Fruit fly (Drosophila melanogaster) whole organism, wandering third instar larva: ENCODE results near the gene Grip91.

Experiments
- Abd-B ChIP-seq: fragments of >200 bp; optimal IDR thresholded peaks from 2 replicates; lab custom pipeline; 2017; ENCODE audit warnings: missing biosample characterization, missing genetic modification characterization
- CG32264 ChIP-seq: fragments of 200-800 bp; sonication (Bioruptor generic); optimal IDR thresholded peaks from 2 replicates; lab custom pipeline; 2016; ENCODE audit warnings: missing biosample characterization, missing genetic modification characterization
- CG9705 ChIP-seq: fragments of 200-800 bp; sonication (Bioruptor generic); optimal IDR thresholded peaks from 2 replicates; lab custom pipeline; 2018; ENCODE audit warnings: missing biosample characterization, mild to moderate bottlenecking, missing genetic modification characterization
- CrebA ChIP-seq: fragments of 200-800 bp; sonication (Bioruptor generic); optimal IDR thresholded peaks from 2 replicates; lab custom pipeline; 2016; ENCODE audit warnings: missing biosample characterization, mild to moderate bottlenecking, missing genetic modification characterization, borderline replicate concordance
- Dfd ChIP-seq: fragments of >200 bp; optimal IDR thresholded peaks from 2 replicates; lab custom pipeline; 2017; ENCODE audit warnings: missing biosample characterization, missing genetic modification characterization
- Dif ChIP-seq: fragments of 200-275, 200-300 bp; sonication (Bioruptor generic); optimal IDR thresholded peaks from 2 replicates; lab custom pipeline; 2018; ENCODE audit warnings: missing biosample characterization, missing genetic modification characterization; ENCODE audit not compliant: partially characterized antibody
- GATAd ChIP-seq: sonication (Bioruptor generic); optimal IDR thresholded peaks from 2 replicates; lab custom pipeline; 2016; ENCODE audit warnings: missing biosample characterization, missing genetic modification characterization
- HLH106 ChIP-seq: fragments of 200-800 bp; optimal IDR thresholded peaks from 3 replicates; lab custom pipeline; 2019; ENCODE audit warnings: missing biosample characterization, mild to moderate bottlenecking, missing genetic modification characterization, moderate library complexity
- Hnf4 ChIP-seq: fragments of 200-800 bp; sonication (Bioruptor generic); optimal IDR thresholded peaks from 2 replicates; lab custom pipeline; 2016; ENCODE audit warnings: missing biosample characterization, mild to moderate bottlenecking, missing genetic modification characterization
- Hr78 ChIP-seq: fragments of >200 bp; optimal IDR thresholded peaks from 2 replicates; lab custom pipeline; 2017; ENCODE audit warnings: missing biosample characterization, missing genetic modification characterization
- Hr83 ChIP-seq: fragments of 200-300 bp; sonication (Bioruptor generic); optimal IDR thresholded peaks from 2 replicates; lab custom pipeline; 2016; ENCODE audit warnings: missing biosample characterization, mild to moderate bottlenecking, missing genetic modification characterization, moderate library complexity; ENCODE audit not compliant: poor library complexity, severe bottlenecking
- Jra ChIP-seq: sonication (Bioruptor generic); optimal IDR thresholded peaks from 2 replicates; lab custom pipeline; 2016; ENCODE audit warnings: missing biosample characterization, missing genetic modification characterization
- Mio ChIP-seq: sonication (Bioruptor generic); optimal IDR thresholded peaks from 2 replicates; lab custom pipeline; 2016; ENCODE audit warnings: missing biosample characterization, missing genetic modification characterization
- Myc ChIP-seq: fragments of >200 bp; optimal IDR thresholded peaks from 2 replicates; lab custom pipeline; 2017
- N ChIP-seq: fragments of >200 bp; optimal IDR thresholded peaks from 2 replicates; lab custom pipeline; 2018; ENCODE audit warnings: missing biosample characterization, missing external identifiers, missing genetic modification characterization
- OdsH ChIP-seq: fragments of 200-800 bp; sonication (Bioruptor generic); optimal IDR thresholded peaks from 2 replicates; lab custom pipeline; 2016; ENCODE audit warnings: missing biosample characterization, mild to moderate bottlenecking, missing genetic modification characterization
- Rel ChIP-seq, 2 experiments: fragments of 200-800 bp; sonication (Bioruptor generic) in 1 of 2; optimal IDR thresholded peaks; 2 replicates in 1 of 2; 3 replicates in 1 of 2; lab custom pipeline; 2016 to 2019; ENCODE audit warnings: mild to moderate bottlenecking in 2 of 2, missing biosample characterization in 2 of 2, missing genetic modification characterization in 2 of 2, moderate library complexity in 1 of 2
- Sp1 ChIP-seq: fragments of 200-800 bp; sonication (Bioruptor generic); optimal IDR thresholded peaks from 3 replicates; lab custom pipeline; 2019; ENCODE audit warnings: missing biosample characterization, mild to moderate bottlenecking, missing genetic modification characterization, moderate library complexity
- Vsx2 ChIP-seq: fragments of 200-300, 225-300 bp; sonication (Bioruptor generic); optimal IDR thresholded peaks from 2 replicates; lab custom pipeline; 2018; ENCODE audit warnings: missing biosample characterization, missing genetic modification characterization; ENCODE audit not compliant: partially characterized antibody
- br ChIP-seq: fragments of 200-800 bp; sonication (Bioruptor generic); optimal IDR thresholded peaks from 2 replicates; lab custom pipeline; 2016; ENCODE audit warnings: missing biosample characterization, missing genetic modification characterization
- brk ChIP-seq: fragments of 200-800 bp; sonication (Bioruptor generic); optimal IDR thresholded peaks from 2 replicates; lab custom pipeline; 2016; ENCODE audit warnings: missing biosample characterization, mild to moderate bottlenecking, missing genetic modification characterization
- dl ChIP-seq, 2 experiments: fragments of 175-275, 200-275 bp in 1 of 2; fragments of 200-275 bp in 1 of 2; sonication (Bioruptor generic); optimal IDR thresholded peaks; lab custom pipeline; 2018; ENCODE audit warnings: mild to moderate bottlenecking in 2 of 2, missing biosample characterization in 2 of 2, missing genetic modification characterization in 2 of 2, moderate library complexity in 2 of 2; ENCODE audit not compliant: partially characterized antibody in 2 of 2, insufficient read depth in 1 of 2
- dmrt93B ChIP-seq: fragments of 200-800 bp; sonication (Bioruptor generic); optimal IDR thresholded peaks from 2 replicates; lab custom pipeline; 2018; ENCODE audit warnings: missing biosample characterization, mild to moderate bottlenecking, missing genetic modification characterization
- dsf ChIP-seq: sonication (Bioruptor generic); optimal IDR thresholded peaks from 2 replicates; lab custom pipeline; 2016; ENCODE audit warnings: missing biosample characterization, missing genetic modification characterization, borderline replicate concordance
- ey ChIP-seq: fragments of 200-800 bp; sonication (Bioruptor generic); optimal IDR thresholded peaks from 2 replicates; lab custom pipeline; 2016; ENCODE audit warnings: missing biosample characterization, missing genetic modification characterization
- foxo ChIP-seq, 2 experiments: fragments of 200-800 bp; sonication (Bioruptor generic); optimal IDR thresholded peaks; 2 replicates in 1 of 2; 3 replicates in 1 of 2; lab custom pipeline; 2016 to 2017; ENCODE audit warnings: missing biosample characterization in 2 of 2, missing genetic modification characterization in 2 of 2
- fru ChIP-seq: fragments of 200-800 bp; sonication (Bioruptor generic); optimal IDR thresholded peaks from 3 replicates; lab custom pipeline; 2016; ENCODE audit warnings: missing biosample characterization, mild to moderate bottlenecking, missing genetic modification characterization
- h ChIP-seq: fragments of 200-800 bp; sonication (Bioruptor generic); optimal IDR thresholded peaks from 3 replicates; lab custom pipeline; 2016; ENCODE audit warnings: missing biosample characterization, mild to moderate bottlenecking, missing genetic modification characterization
- jim ChIP-seq: fragments of 175-275, 200-325 bp; sonication (Bioruptor generic); optimal IDR thresholded peaks from 2 replicates; lab custom pipeline; 2016; ENCODE audit warnings: missing biosample characterization, mild to moderate bottlenecking, missing genetic modification characterization
- lola ChIP-seq: fragments of >200 bp; optimal IDR thresholded peaks from 2 replicates; lab custom pipeline; 2017; ENCODE audit warnings: missing biosample characterization, missing genetic modification characterization
- pan ChIP-seq: fragments of >200 bp; optimal IDR thresholded peaks from 2 replicates; lab custom pipeline; 2017
- psq ChIP-seq: fragments of 200-800 bp; sonication (Bioruptor generic); optimal IDR thresholded peaks from 3 replicates; lab custom pipeline; 2017; ENCODE audit warnings: missing biosample characterization, mild to moderate bottlenecking, missing genetic modification characterization, moderate library complexity
- rgr ChIP-seq: fragments of 200-800 bp; sonication (Bioruptor generic); optimal IDR thresholded peaks from 3 replicates; lab custom pipeline; 2016; ENCODE audit warnings: missing biosample characterization, mild to moderate bottlenecking, missing genetic modification characterization
- sage ChIP-seq: fragments of 200-800 bp; sonication (Bioruptor generic); optimal IDR thresholded peaks from 2 replicates; lab custom pipeline; 2016; ENCODE audit warnings: missing biosample characterization, mild to moderate bottlenecking, missing genetic modification characterization
- sv ChIP-seq: fragments of 200-800 bp; sonication (Bioruptor generic); optimal IDR thresholded peaks from 3 replicates; lab custom pipeline; 2016; ENCODE audit warnings: missing biosample characterization, missing genetic modification characterization
- tai ChIP-seq: sonication (Bioruptor generic); optimal IDR thresholded peaks from 2 replicates; lab custom pipeline; 2016; ENCODE audit warnings: missing biosample characterization, missing genetic modification characterization
- usp ChIP-seq: fragments of >200 bp; optimal IDR thresholded peaks from 2 replicates; lab custom pipeline; 2017; ENCODE audit warnings: missing biosample characterization, missing genetic modification characterization
- woc ChIP-seq: sonication (Bioruptor generic); optimal IDR thresholded peaks from 2 replicates; lab custom pipeline; 2016; ENCODE audit warnings: missing biosample characterization, mild to moderate bottlenecking, missing genetic modification characterization

Grip91 gene

DNA sequence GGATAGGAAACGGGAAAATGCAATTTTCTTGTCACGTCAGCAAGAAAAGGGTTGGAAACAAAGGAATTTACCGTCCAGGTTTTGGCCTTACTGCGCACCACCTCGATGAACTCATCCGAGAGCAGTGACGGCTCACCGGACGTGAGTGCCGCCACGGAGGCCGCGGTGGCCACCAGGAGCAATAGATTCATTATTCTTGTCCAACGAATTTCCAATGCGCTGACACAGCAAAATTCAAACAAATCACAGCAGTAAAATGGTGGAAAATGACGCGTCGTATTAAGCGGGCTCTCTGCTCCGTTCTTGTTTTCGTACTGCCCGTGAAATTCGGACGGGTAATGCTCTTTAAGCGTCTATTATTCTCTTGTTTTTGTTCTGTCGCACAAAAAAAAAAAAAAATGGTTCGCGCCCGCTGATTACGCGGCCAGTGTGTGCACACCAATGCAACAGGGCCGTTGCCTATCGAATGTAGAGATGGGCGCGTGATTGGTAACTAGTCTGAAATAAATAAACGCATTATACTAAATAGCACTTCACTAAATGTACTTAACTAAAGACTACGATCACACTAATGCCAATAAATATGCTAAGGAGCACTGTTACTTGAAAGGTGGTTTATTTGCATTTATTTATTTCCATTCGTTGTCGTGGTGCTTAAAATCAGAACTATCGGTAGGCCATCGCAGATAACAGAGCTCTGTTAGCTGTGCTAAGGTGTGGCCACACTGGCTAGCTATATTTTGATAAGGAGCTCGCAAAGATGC is 37.4 kb upstream of the Grip91 start, which contains the start of the genes CtsB and amrt:
TSS of gene CtsB (minus strand) at position 432 of the 764 bp plus-strand sequence.
TSS of gene amrt (plus strand) at position 721 of the 764 bp plus-strand sequence.
- TF ChIP-seq GATAd (GFP tag; lab: Kevin White, UChicago) (peak; percentile 38), tai (peak; percentile 46), sv (GFP tag; lab: Kevin White, UChicago) (no peak), Hnf4 (peak; percentile 64), brk (GFP tag; lab: Kevin White, UChicago) (no peak), woc (GFP tag; lab: Kevin White, UChicago) (peak; percentile 93), sage (GFP tag; lab: Kevin White, UChicago) (no peak), Jra (GFP tag; lab: Kevin White, UChicago) (peak; percentile 48), Rel (GFP tag; optimal IDR thresholded peaks at IDR 0.05; lab: Kevin White, UChicago) (no peak), Rel (tag; optimal IDR thresholded peaks at IDR 0.05; lab: Kevin White, UChicago) (peak; percentile 48), CG9705 (GFP tag; lab: Kevin White, UChicago) (peak; percentile 57), dsf (GFP tag; lab: Kevin White, UChicago) (no peak), Vsx2 (no peak), Myc (lab: Kevin White, UChicago) (peak; percentile 7), Dif (GFP tag; lab: Kevin White, UChicago) (no peak), Abd-B (GFP tag; lab: Kevin White, UChicago) (no peak), foxo (GFP tag; optimal IDR thresholded peaks at IDR 0.05; lab: Kevin White, UChicago) (peak in 1 of 2 experiments; percentile 69), CrebA (GFP tag; lab: Kevin White, UChicago) (peak; percentile 47), Dfd (GFP tag; lab: Kevin White, UChicago) (no peak), psq (GFP tag; lab: Kevin White, UChicago) (peak; percentile 37), h (GFP tag; lab: Kevin White, UChicago) (peak; percentile 64), CG32264 (GFP tag; lab: Kevin White, UChicago) (no peak), Mio (no peak), rgr (peak; percentile 55), OdsH (peak; percentile 31), pan (no peak), br (peak; percentile 45), ey (GFP tag; lab: Kevin White, UChicago) (peak; percentile 57), N (no peak), HLH106 (tag; lab: Kevin White, UChicago) (peak; percentile 64), usp (no peak), dmrt93B (GFP tag; lab: Kevin White, UChicago) (peak; percentile 55), Hr78 (GFP tag; lab: Kevin White, UChicago) (no peak), dl (GFP tag; optimal IDR thresholded peaks at IDR 0.05; lab: Kevin White, UChicago; ENCODE audit: insufficient read depth in 1 of 2, partially characterized antibody in 2 of 2) (no peak), jim (GFP tag; lab: Kevin White, UChicago) (peak; percentile 58), lola (GFP tag; lab: Kevin White, UChicago) (no peak), Hr83 (GFP tag; lab: Kevin White, UChicago) (no peak), fru (GFP tag; lab: Kevin White, UChicago) (peak; percentile 65), Sp1 (GFP tag; lab: Kevin White, UChicago) (peak; percentile 75)

DNA sequence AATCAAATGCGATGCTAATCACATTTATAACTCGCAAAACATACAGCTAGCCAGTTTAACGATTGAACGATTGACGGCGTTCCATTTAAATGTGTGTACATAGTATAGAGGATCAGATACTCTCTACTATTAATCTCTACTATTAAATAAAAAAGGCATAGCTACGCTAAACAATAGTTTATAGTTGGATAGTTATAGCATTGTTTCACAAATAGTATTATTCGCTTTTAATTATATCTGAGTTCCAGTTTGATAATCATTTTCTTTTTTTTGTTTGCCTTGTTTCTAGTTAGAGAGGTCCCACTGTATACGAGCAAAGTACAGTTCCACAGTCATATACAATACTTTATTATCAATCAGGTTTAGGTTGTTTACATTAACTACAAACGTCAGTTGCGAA is 35.2 kb upstream of the Grip91 start:
- TF ChIP-seq HLH106 (tag; lab: Kevin White, UChicago) (no peak), woc (GFP tag; lab: Kevin White, UChicago) (no peak), Dif (GFP tag; lab: Kevin White, UChicago) (no peak), Sp1 (GFP tag; lab: Kevin White, UChicago) (peak; percentile 4), fru (GFP tag; lab: Kevin White, UChicago) (peak; percentile 35), Jra (GFP tag; lab: Kevin White, UChicago) (no peak), dsf (GFP tag; lab: Kevin White, UChicago) (no peak), Mio (no peak), ey (GFP tag; lab: Kevin White, UChicago) (no peak), Dfd (GFP tag; lab: Kevin White, UChicago) (no peak), GATAd (GFP tag; lab: Kevin White, UChicago) (no peak), psq (GFP tag; lab: Kevin White, UChicago) (no peak), dmrt93B (GFP tag; lab: Kevin White, UChicago) (no peak), CG9705 (GFP tag; lab: Kevin White, UChicago) (no peak), tai (no peak), h (GFP tag; lab: Kevin White, UChicago) (peak; percentile 25), Hnf4 (peak; percentile 73), jim (GFP tag; lab: Kevin White, UChicago) (no peak), CG32264 (GFP tag; lab: Kevin White, UChicago) (no peak)
